Fruit fly (Drosophila melanogaster): ENCODE measurements around the gene CG46280.

DNA sequence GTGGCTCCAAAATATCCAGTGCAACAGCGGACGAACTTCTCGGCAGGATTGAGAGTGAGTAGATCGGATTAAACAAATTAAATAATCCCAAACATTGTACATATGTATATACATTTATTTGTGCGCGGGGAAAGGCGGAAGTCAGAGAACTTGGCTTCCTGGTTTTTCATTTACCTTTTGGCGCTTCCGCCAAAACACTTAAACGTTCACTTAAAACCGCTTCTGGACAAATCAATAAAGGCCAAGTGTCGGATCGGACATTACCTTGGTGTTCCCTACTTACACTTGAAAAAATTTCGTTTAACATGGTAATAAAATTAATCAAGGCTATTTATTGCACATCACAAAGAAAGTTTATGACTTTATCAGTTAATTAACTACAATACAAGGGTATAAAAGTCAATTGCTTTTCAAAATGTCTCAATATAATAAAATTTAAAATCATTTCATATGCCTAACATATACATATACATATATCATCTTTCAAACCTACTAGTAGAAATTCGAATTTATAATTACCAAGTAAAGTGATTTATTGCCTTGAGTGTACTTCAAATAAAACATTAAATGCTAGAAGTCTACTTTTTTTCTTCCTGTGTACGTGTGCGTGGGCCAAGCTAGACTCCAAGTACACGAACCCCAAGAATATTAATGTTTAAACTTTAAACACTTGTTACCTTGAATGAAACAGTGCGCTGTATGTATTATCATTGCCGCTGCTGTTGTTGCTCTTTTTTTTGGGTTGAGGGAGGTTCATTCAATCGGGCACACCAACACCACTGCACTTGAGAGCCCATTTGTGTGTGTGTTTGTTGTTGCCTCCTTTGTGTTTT, 48.9 kb downstream of the CG46280 start:
- no peak for TF ChIP-seq sage (GFP tag; optimal IDR thresholded peaks at IDR 0.05)
- peak; percentile 40 for TF ChIP-seq h (GFP tag; optimal IDR thresholded peaks at IDR 0.05)
- no peak for TF ChIP-seq lola (GFP tag; optimal IDR thresholded peaks at IDR 0.05)
- TF ChIP-seq Myc (optimal IDR thresholded peaks at IDR 0.05) = no peak
- TF ChIP-seq dsf (GFP tag; optimal IDR thresholded peaks at IDR 0.05; ENCODE audit: borderline replicate concordance) = no peak
- TF ChIP-seq Hr83 (GFP tag; optimal IDR thresholded peaks at IDR 0.05; ENCODE audit: poor library complexity, severe bottlenecking) = peak; percentile 36
- no peak for TF ChIP-seq GATAd (GFP tag; optimal IDR thresholded peaks at IDR 0.05)
- TF ChIP-seq CrebA (GFP tag; optimal IDR thresholded peaks at IDR 0.05; ENCODE audit: borderline replicate concordance) = no peak
- no peak for TF ChIP-seq dl (GFP tag; optimal IDR thresholded peaks at IDR 0.05; ENCODE audit: insufficient read depth in 1 of 2, partially characterized antibody in 2 of 2)
- no peak for TF ChIP-seq usp (GFP tag; optimal IDR thresholded peaks at IDR 0.05)

Measured in whole organism, wandering third instar larva.